Worm (Caenorhabditis elegans): ENCODE data around the gene Y61A9LA.7.

- TF ChIP-seq mdl-1 (tag; optimal IDR thresholded peaks at IDR 0.05) (no peak), ama-1 (optimal IDR thresholded peaks at IDR 0.05) (no peak), ztf-11 (tag; optimal IDR thresholded peaks at IDR 0.05) (no peak), lin-39 (tag; optimal IDR thresholded peaks at IDR 0.05) (no peak), nhr-237 (tag; optimal IDR thresholded peaks at IDR 0.05) (no peak), mep-1 (tag; optimal IDR thresholded peaks at IDR 0.05) (no peak), zip-4 (GFP tag; optimal IDR thresholded peaks at IDR 0.05) (no peak), pqm-1 (tag; optimal IDR thresholded peaks at IDR 0.05) (no peak), fos-1 (tag; optimal IDR thresholded peaks at IDR 0.05) (no peak)
Observed at ce11 chrV:4518657-4519056, 40.9 kb downstream of the Y61A9LA.7 start.
